Worm (Caenorhabditis elegans): ENCODE results near the gene unc-22.

The unc-22 gene

ce11 chrIV:12005090-12005770 lies 5.6 kb downstream of the unc-22 start:
- TF ChIP-seq hlh-1 (tag; optimal IDR thresholded peaks at IDR 0.05) (no peak), mls-2 (tag; optimal IDR thresholded peaks at IDR 0.05) (no peak), zip-8 (tag; optimal IDR thresholded peaks at IDR 0.05) (no peak)

- TF ChIP-seq mep-1 (tag; optimal IDR thresholded peaks at IDR 0.05), result no peak
- no peak for TF ChIP-seq lsy-2 (tag; optimal IDR thresholded peaks at IDR 0.05)
- TF ChIP-seq lin-32 (GFP tag; optimal IDR thresholded peaks at IDR 0.05), result no peak
- no peak for TF ChIP-seq elt-1 (tag; optimal IDR thresholded peaks at IDR 0.05; ENCODE audit: borderline replicate concordance, insufficient read depth)
- no peak for TF ChIP-seq ceh-43 (GFP tag; optimal IDR thresholded peaks at IDR 0.05)
- TF ChIP-seq blmp-1 (tag; optimal IDR thresholded peaks at IDR 0.05), result no peak
- TF ChIP-seq drap-1 (GFP tag; optimal IDR thresholded peaks at IDR 0.05), result no peak
- no peak for TF ChIP-seq zip-8 (tag; optimal IDR thresholded peaks at IDR 0.05)
- TF ChIP-seq snpc-4 (tag; optimal IDR thresholded peaks at IDR 0.05), result no peak
- no peak for TF ChIP-seq nhr-28 (tag; optimal IDR thresholded peaks at IDR 0.05)
- TF ChIP-seq unc-62 (GFP tag; optimal IDR thresholded peaks at IDR 0.05), result no peak
- TF ChIP-seq ztf-11 (tag; optimal IDR thresholded peaks at IDR 0.05), result no peak
- TF ChIP-seq pha-4 (tag; optimal IDR thresholded peaks at IDR 0.05), result no peak
- TF ChIP-seq sem-2 (GFP tag; optimal IDR thresholded peaks at IDR 0.05), result no peak
- no peak for TF ChIP-seq ceh-39 (tag; optimal IDR thresholded peaks at IDR 0.05)
Observed at ce11 chrIV:11986407-11986806, 24.4 kb downstream of the unc-22 start.

ce11 chrIV:11970171-11970570 lies 40.6 kb downstream of the unc-22 start, which contains the start of gene ZK829.9:
Gene ZK829.9, plus strand, starts transcription at chrIV:11970534.
- TF ChIP-seq nhr-12 (tag; optimal IDR thresholded peaks at IDR 0.05), result no peak
- no peak for TF ChIP-seq elt-1 (tag; optimal IDR thresholded peaks at IDR 0.05; ENCODE audit: borderline replicate concordance, insufficient read depth)

- TF ChIP-seq snpc-4 (tag; optimal IDR thresholded peaks at IDR 0.05), result no peak
- TF ChIP-seq lsy-2 (tag; optimal IDR thresholded peaks at IDR 0.05), result no peak
- TF ChIP-seq blmp-1 (tag; optimal IDR thresholded peaks at IDR 0.05), result no peak
- TF ChIP-seq elt-3 (tag; optimal IDR thresholded peaks at IDR 0.05), result no peak
- TF ChIP-seq hlh-1 (tag; optimal IDR thresholded peaks at IDR 0.05), result no peak
- TF ChIP-seq mls-2 (tag; optimal IDR thresholded peaks at IDR 0.05), result no peak
- TF ChIP-seq cnd-1 (tag; optimal IDR thresholded peaks at IDR 0.05), result no peak
- TF ChIP-seq nhr-12 (tag; optimal IDR thresholded peaks at IDR 0.05), result no peak
- no peak for TF ChIP-seq unc-62 (GFP tag; optimal IDR thresholded peaks at IDR 0.05)
- no peak for TF ChIP-seq mep-1 (tag; optimal IDR thresholded peaks at IDR 0.05)
- TF ChIP-seq unc-39 (tag; optimal IDR thresholded peaks at IDR 0.05), result no peak
- TF ChIP-seq sem-2 (GFP tag; optimal IDR thresholded peaks at IDR 0.05), result no peak
- TF ChIP-seq unc-120 (tag; optimal IDR thresholded peaks at IDR 0.05; ENCODE audit: poor library complexity, severe bottlenecking), result no peak
- no peak for TF ChIP-seq mab-5 (tag; optimal IDR thresholded peaks at IDR 0.05)
- TF ChIP-seq ham-2 (GFP tag; optimal IDR thresholded peaks at IDR 0.05), result no peak
- TF ChIP-seq ceh-83 (GFP tag; optimal IDR thresholded peaks at IDR 0.05), result no peak
- no peak for TF ChIP-seq nhr-76 (tag; optimal IDR thresholded peaks at IDR 0.05)
Observed at ce11 chrIV:11965327-11965726, 45.5 kb downstream of the unc-22 start, which contains the start of gene srj-1. Gene srj-1, minus strand, starts transcription at chrIV:11965427.

ce11 chrIV:11961485-11962255 lies 49.1 kb downstream of the unc-22 start, which contains the start of gene ZK829.7:
Gene ZK829.7, minus strand, starts transcription at chrIV:11961535.
- TF ChIP-seq tbx-8 (GFP tag; optimal IDR thresholded peaks at IDR 0.05) (no peak), ham-2 (GFP tag; optimal IDR thresholded peaks at IDR 0.05) (no peak), mep-1 (tag; optimal IDR thresholded peaks at IDR 0.05) (peak; percentile 44), hlh-1 (tag; optimal IDR thresholded peaks at IDR 0.05) (peak; percentile 20), elt-3 (tag; optimal IDR thresholded peaks at IDR 0.05) (no peak), pha-4 (tag; optimal IDR thresholded peaks at IDR 0.05) (peak; percentile 81), drap-1 (GFP tag; optimal IDR thresholded peaks at IDR 0.05) (no peak), ces-1 (GFP tag; optimal IDR thresholded peaks at IDR 0.05) (peak; percentile 5), sem-2 (GFP tag; optimal IDR thresholded peaks at IDR 0.05) (no peak), nhr-237 (tag; optimal IDR thresholded peaks at IDR 0.05) (peak; percentile 44), lin-13 (tag; optimal IDR thresholded peaks at IDR 0.05) (peak; percentile 58), ceh-39 (tag; optimal IDR thresholded peaks at IDR 0.05) (peak; percentile 46), lsy-2 (tag; optimal IDR thresholded peaks at IDR 0.05) (peak; percentile 68)
